Worm (Caenorhabditis elegans) whole organism, L1 larva: ENCODE results near the gene his-35.

Experiments used
- Y116A8C.19 ChIP-seq: sonication (generic microtip); optimal IDR thresholded peaks from 2 replicates; lab custom pipeline; 2016; ENCODE audit warnings: missing compliant biosample characterization, missing genetic modification characterization, borderline replicate concordance
- aha-1 ChIP-seq: fragments of 150-350 bp; optimal IDR thresholded peaks from 2 replicates; lab custom pipeline; 2014; ENCODE audit warnings: missing biosample characterization, missing genetic modification characterization
- ceh-88 ChIP-seq: fragments of 200-800 bp; sonication (Bioruptor generic); IDR thresholded peaks from 2 replicates; pipeline ENCODE4 v1.3.6; 2022; ENCODE audit warnings: missing genetic modification characterization, missing compliant biosample characterization
- dpl-1 ChIP-seq, 3 experiments: fragments of 150-350 bp in 2 of 3; sonication (generic microtip) in 1 of 3; optimal IDR thresholded peaks; 2 replicates each; lab custom pipeline; 2014 to 2017; ENCODE audit warnings: missing biosample characterization in 3 of 3, missing genetic modification characterization in 3 of 3, missing genetic modification reagents in 3 of 3
- dsc-1 ChIP-seq: sonication (generic microtip); optimal IDR thresholded peaks from 2 replicates; lab custom pipeline; 2016; ENCODE audit warnings: mild to moderate bottlenecking, missing genetic modification characterization, missing compliant biosample characterization
- efl-1 ChIP-seq, 4 experiments: fragments of 150-350 bp; optimal IDR thresholded peaks in 3 of 4; peaks in 1 of 4; 1 replicate in 1 of 4; 2 replicates in 3 of 4; lab custom pipeline; 2014; ENCODE audit warnings: missing biosample characterization in 2 of 4, missing genetic modification characterization in 2 of 4, missing genetic modification reagents in 2 of 4
- egl-13 ChIP-seq: sonication (generic microtip); optimal IDR thresholded peaks from 2 replicates; lab custom pipeline; 2016; ENCODE audit warnings: missing genotype, missing genetic modification reagents, missing genetic modification characterization, missing compliant biosample characterization
- elt-2 ChIP-seq: sonication (generic microtip); optimal IDR thresholded peaks from 2 replicates; lab custom pipeline; 2016; ENCODE audit warnings: missing genetic modification characterization, mild to moderate bottlenecking, inconsistent platforms, missing compliant biosample characterization, missing genetic modification reagents
- elt-3 ChIP-seq, 6 experiments: fragments of 150-350 bp in 1 of 6; sonication (generic microtip); optimal IDR thresholded peaks; 2 replicates each; lab custom pipeline; 2017 to 2018; ENCODE audit warnings: missing biosample characterization in 6 of 6, missing genetic modification characterization in 6 of 6, inconsistent platforms in 1 of 6
- fkh-4 ChIP-seq: sonication (generic microtip); optimal IDR thresholded peaks from 2 replicates; lab custom pipeline; 2016; ENCODE audit warnings: missing compliant biosample characterization, missing genetic modification characterization, borderline replicate concordance
- fkh-8 ChIP-seq: sonication (generic microtip); optimal IDR thresholded peaks from 2 replicates; lab custom pipeline; 2016; ENCODE audit warnings: mild to moderate bottlenecking, missing genetic modification characterization, missing compliant biosample characterization
- grh-1 ChIP-seq: fragments of 200-800 bp; sonication (Bioruptor generic); IDR thresholded peaks from 2 replicates; pipeline ENCODE4 v1.3.6; 2022; ENCODE audit warnings: missing genetic modification reagents, missing genetic modification characterization, missing compliant biosample characterization
- hlh-4 ChIP-seq: sonication (generic microtip); optimal IDR thresholded peaks from 2 replicates; lab custom pipeline; 2016; ENCODE audit warnings: mild to moderate bottlenecking, missing genetic modification characterization, missing compliant biosample characterization
- lin-15B ChIP-seq: fragments of 150-350 bp; sonication (generic microtip); optimal IDR thresholded peaks from 3 replicates; lab custom pipeline; 2014; ENCODE audit warnings: missing biosample characterization, missing genetic modification characterization
- lin-35 ChIP-seq, 2 experiments: fragments of 150-350 bp; optimal IDR thresholded peaks; 2 replicates each; lab custom pipeline; 2014; ENCODE audit warnings: missing biosample characterization in 2 of 2, missing genetic modification characterization in 2 of 2, missing genetic modification reagents in 2 of 2
- lsy-2 ChIP-seq, 2 experiments: fragments of 150-350 bp; optimal IDR thresholded peaks; 2 replicates each; lab custom pipeline; 2014; ENCODE audit warnings: missing biosample characterization in 2 of 2, missing genetic modification characterization in 2 of 2
- mab-9 ChIP-seq: fragments of 200-800 bp; sonication (Bioruptor generic); IDR thresholded peaks from 2 replicates; pipeline ENCODE4 v1.3.6; 2022; ENCODE audit warnings: missing genetic modification reagents, missing genetic modification characterization, missing compliant biosample characterization
- nhr-11 ChIP-seq: fragments of 150-350 bp; optimal IDR thresholded peaks from 2 replicates; lab custom pipeline; 2014; ENCODE audit warnings: missing biosample characterization, missing genetic modification characterization
- nhr-20 ChIP-seq: sonication (generic microtip); optimal IDR thresholded peaks from 2 replicates; lab custom pipeline; 2016; ENCODE audit warnings: mild to moderate bottlenecking, missing genetic modification characterization, missing compliant biosample characterization
- nhr-28 ChIP-seq: fragments of 150-350 bp; optimal IDR thresholded peaks from 2 replicates; lab custom pipeline; 2014; ENCODE audit warnings: missing biosample characterization, missing genetic modification characterization
- nhr-47 ChIP-seq: sonication (generic microtip); optimal IDR thresholded peaks from 2 replicates; lab custom pipeline; 2016; ENCODE audit warnings: mild to moderate bottlenecking, missing genetic modification characterization, moderate library complexity, missing compliant biosample characterization
- nhr-76 ChIP-seq: sonication (generic microtip); optimal IDR thresholded peaks from 2 replicates; lab custom pipeline; 2017; ENCODE audit warnings: missing biosample characterization, missing genetic modification characterization
- pag-3 ChIP-seq: sonication (generic microtip); optimal IDR thresholded peaks from 2 replicates; lab custom pipeline; 2017; ENCODE audit warnings: missing genetic modification characterization, mild to moderate bottlenecking, missing compliant biosample characterization, antibody characterized with exemption, borderline replicate concordance; ENCODE audit not compliant: insufficient read depth
- pax-3 ChIP-seq: fragments of 200-800 bp; sonication (Bioruptor generic); optimal IDR thresholded peaks from 2 replicates; lab custom pipeline; 2018; ENCODE audit warnings: mild to moderate bottlenecking, missing genetic modification characterization, moderate library complexity, missing compliant biosample characterization
- rnt-1 ChIP-seq: sonication (generic microtip); optimal IDR thresholded peaks from 2 replicates; lab custom pipeline; 2016; ENCODE audit warnings: mild to moderate bottlenecking, missing genetic modification characterization, moderate library complexity, missing compliant biosample characterization
- skn-1 ChIP-seq: fragments of 150-350 bp; optimal IDR thresholded peaks from 2 replicates; lab custom pipeline; 2014; ENCODE audit warnings: missing biosample characterization, missing genetic modification characterization
- snu-23 ChIP-seq: sonication (generic microtip); optimal IDR thresholded peaks from 2 replicates; lab custom pipeline; 2016; ENCODE audit warnings: missing genetic modification characterization, missing compliant biosample characterization
- sptf-1 ChIP-seq: fragments of 150-350 bp; optimal IDR thresholded peaks from 2 replicates; lab custom pipeline; 2014; ENCODE audit warnings: missing biosample characterization, missing genetic modification characterization
- sup-37 ChIP-seq: fragments of 200-800 bp; sonication (Bioruptor generic); optimal IDR thresholded peaks from 2 replicates; lab custom pipeline; 2018; ENCODE audit warnings: mild to moderate bottlenecking, missing genetic modification characterization, missing compliant biosample characterization
- unc-30 ChIP-seq: sonication (generic microtip); optimal IDR thresholded peaks from 2 replicates; lab custom pipeline; 2017; ENCODE audit warnings: missing biosample characterization, missing genetic modification characterization
- unc-62 ChIP-seq: fragments of 150-350 bp; optimal IDR thresholded peaks from 2 replicates; lab custom pipeline; 2014; ENCODE audit warnings: missing biosample characterization, missing genetic modification reagents, missing genetic modification characterization

his-35 gene

DNA sequence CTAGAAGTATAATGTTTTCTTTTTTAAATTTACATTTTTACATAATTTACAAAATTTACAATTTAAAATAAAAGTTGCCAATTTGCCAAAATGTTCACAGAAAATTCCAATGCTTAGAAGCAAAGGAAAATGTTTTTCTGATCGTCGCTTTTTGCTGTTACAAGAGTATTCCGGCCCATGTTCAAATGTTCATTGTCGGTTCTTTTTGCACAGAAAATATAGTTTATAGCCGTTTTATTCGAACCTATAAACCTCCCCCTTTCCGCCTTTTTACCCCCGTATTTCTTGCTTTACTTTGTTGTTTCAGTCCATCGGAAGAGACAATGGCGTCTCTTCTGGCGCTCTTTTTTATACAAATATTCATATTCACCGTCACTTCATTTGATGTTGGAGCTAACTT, 10.5 kb downstream of the his-35 start, which contains the start of gene tag-329:
Gene tag-329 (plus strand): TSS at position 301 of the 400 bp plus-strand sequence.
- TF ChIP-seq pag-3 (tag; lab: Kevin White, UChicago) (no peak), rnt-1 (tag; lab: Kevin White, UChicago) (no peak), nhr-76 (tag; lab: Kevin White, UChicago) (no peak), sup-37 (GFP tag; lab: Kevin White, UChicago) (no peak), lin-15B (tag; lab: Kevin White, UChicago) (no peak), lsy-2 (tag; optimal IDR thresholded peaks at IDR 0.05; lab: Kevin White, UChicago) (no peak), unc-30 (tag; lab: Kevin White, UChicago) (no peak), nhr-47 (tag; lab: Kevin White, UChicago) (no peak), elt-3 (tag; optimal IDR thresholded peaks at IDR 0.05; lab: Kevin White, UChicago) (no peak), dpl-1 (GFP tag; optimal IDR thresholded peaks at IDR 0.05; lab: Kevin White, UChicago) (no peak), sptf-1 (tag; lab: Kevin White, UChicago) (no peak), aha-1 (no peak), mab-9 (GFP tag; lab: Robert Waterston, UW) (no peak), grh-1 (GFP tag; lab: Robert Waterston, UW) (no peak), nhr-20 (no peak)

ce11 chrV:9531477-9531876, 13.6 kb downstream of the his-35 start, which contains the start of the genes C50F4.10 and pfk-1.2:
Gene C50F4.10, minus strand, starts transcription at chrV:9531577.
Gene pfk-1.2, plus strand, starts transcription at chrV:9531801.
- TF ChIP-seq lin-15B (tag; lab: Kevin White, UChicago): no peak
- no peak for TF ChIP-seq egl-13
- no peak for TF ChIP-seq fkh-8 (tag; lab: Kevin White, UChicago)
- TF ChIP-seq lin-35 (GFP tag; optimal IDR thresholded peaks at IDR 0.05; lab: Kevin White, UChicago): no peak
- no peak for TF ChIP-seq pag-3 (tag; lab: Kevin White, UChicago)
- no peak for TF ChIP-seq snu-23 (GFP tag; lab: Kevin White, UChicago)

DNA sequence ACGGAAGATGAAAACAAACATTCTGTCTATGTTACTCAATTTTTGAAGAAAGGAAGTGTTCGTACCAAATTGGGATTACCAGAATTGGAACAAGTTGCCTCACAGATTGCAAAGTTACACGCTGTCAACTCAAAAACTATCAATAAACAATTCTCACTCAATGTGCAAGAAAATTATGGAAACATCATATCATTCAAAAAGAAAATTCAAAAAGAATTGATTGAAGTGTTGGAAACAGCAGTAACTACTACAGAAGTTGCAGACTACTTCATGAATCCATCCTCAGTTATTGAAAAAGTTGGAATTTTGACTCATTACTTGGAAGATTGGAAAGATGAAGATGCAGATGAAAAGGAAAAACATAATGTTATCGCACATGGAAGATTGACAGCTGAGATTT, 17.1 kb downstream of the his-35 start:
- no peak for TF ChIP-seq unc-62 (GFP tag; lab: Kevin White, UChicago)
- no peak for TF ChIP-seq Y116A8C.19 (tag; lab: Kevin White, UChicago)
- TF ChIP-seq nhr-11 (tag; lab: Kevin White, UChicago): no peak
- TF ChIP-seq dsc-1 (tag; lab: Kevin White, UChicago): no peak
- TF ChIP-seq pax-3 (tag; lab: Kevin White, UChicago): no peak
- TF ChIP-seq skn-1: no peak

ce11 chrV:9527337-9527736, 17.8 kb downstream of the his-35 start:
- TF ChIP-seq elt-3 (tag; optimal IDR thresholded peaks at IDR 0.05; lab: Kevin White, UChicago) (no peak), nhr-28 (no peak), ceh-88 (GFP tag; lab: Robert Waterston, UW) (no peak), sup-37 (GFP tag; lab: Kevin White, UChicago) (no peak), hlh-4 (no peak)
- TF ChIP-seq, all 84 proteins: peak for 0

- TF ChIP-seq fkh-4 (tag; lab: Kevin White, UChicago): no peak
- TF ChIP-seq efl-1 (optimal IDR thresholded peaks at IDR 0.05; lab: Kevin White, UChicago): no peak
- peak in 1 of 2 experiments; percentile 41 for TF ChIP-seq efl-1 (GFP tag; optimal IDR thresholded peaks at IDR 0.05 in 1 of 2; lab: Kevin White, UChicago)
- peak in 1 of 2 experiments; percentile 7 for TF ChIP-seq lin-35 (GFP tag; optimal IDR thresholded peaks at IDR 0.05; lab: Kevin White, UChicago)
- TF ChIP-seq nhr-20: peak; percentile 11
- peak; percentile 77 for TF ChIP-seq elt-2 (tag; lab: Kevin White, UChicago)
These were observed 18.6 kb downstream of the his-35 start, which contains the start of gene C50F4.1 for ce11 chrV:9526470-9526869. Gene C50F4.1, plus strand, starts transcription at chrV:9526793.
